Worm (Caenorhabditis elegans) whole organism, L1 larva: ENCODE data around the gene Y23B4A.1.

Experiments
- F16B12.6 ChIP-seq: fragments of 150-350 bp; optimal IDR thresholded peaks from 2 replicates; lab custom pipeline; 2014; ENCODE audit warnings: missing biosample characterization, missing genetic modification characterization
- aly-2 ChIP-seq: fragments of 150-350 bp; optimal IDR thresholded peaks from 2 replicates; lab custom pipeline; 2014; ENCODE audit warnings: missing biosample characterization, missing genetic modification characterization
- efl-1 ChIP-seq, 4 experiments: fragments of 150-350 bp; optimal IDR thresholded peaks in 3 of 4; peaks in 1 of 4; 1 replicate in 1 of 4; 2 replicates in 3 of 4; lab custom pipeline; 2014; ENCODE audit warnings: missing biosample characterization in 2 of 4, missing genetic modification characterization in 2 of 4, missing genetic modification reagents in 2 of 4
- efl-3 ChIP-seq: fragments of 200-800 bp; sonication (Bioruptor generic); optimal IDR thresholded peaks from 2 replicates; lab custom pipeline; 2018; ENCODE audit warnings: mild to moderate bottlenecking, missing genetic modification characterization, missing compliant biosample characterization
- jun-1 ChIP-seq: fragments of 150-350 bp; optimal IDR thresholded peaks from 2 replicates; lab custom pipeline; 2014; ENCODE audit warnings: missing biosample characterization, missing genetic modification reagents, missing genetic modification characterization
- lin-13 ChIP-seq: fragments of 150-350 bp; optimal IDR thresholded peaks from 2 replicates; lab custom pipeline; 2014; ENCODE audit warnings: missing biosample characterization, missing genetic modification reagents, missing genetic modification characterization
- lin-15B ChIP-seq: fragments of 150-350 bp; sonication (generic microtip); optimal IDR thresholded peaks from 3 replicates; lab custom pipeline; 2014; ENCODE audit warnings: missing biosample characterization, missing genetic modification characterization
- lin-35 ChIP-seq, 2 experiments: fragments of 150-350 bp; optimal IDR thresholded peaks; 2 replicates each; lab custom pipeline; 2014; ENCODE audit warnings: missing biosample characterization in 2 of 2, missing genetic modification characterization in 2 of 2, missing genetic modification reagents in 2 of 2
- lin-39 ChIP-seq: fragments of 150-350 bp; optimal IDR thresholded peaks from 2 replicates; lab custom pipeline; 2014; ENCODE audit warnings: missing biosample characterization, missing genetic modification reagents, missing genetic modification characterization
- nhr-237 ChIP-seq: fragments of 150-350 bp; optimal IDR thresholded peaks from 2 replicates; lab custom pipeline; 2014; ENCODE audit warnings: missing biosample characterization, missing genetic modification characterization
- pqm-1 ChIP-seq: sonication (generic microtip); optimal IDR thresholded peaks from 3 replicates; lab custom pipeline; 2017; ENCODE audit warnings: missing biosample characterization, missing genetic modification characterization
- zag-1 ChIP-seq: fragments of 150-350 bp; optimal IDR thresholded peaks from 2 replicates; lab custom pipeline; 2014; ENCODE audit warnings: missing biosample characterization, missing genetic modification characterization

DNA sequence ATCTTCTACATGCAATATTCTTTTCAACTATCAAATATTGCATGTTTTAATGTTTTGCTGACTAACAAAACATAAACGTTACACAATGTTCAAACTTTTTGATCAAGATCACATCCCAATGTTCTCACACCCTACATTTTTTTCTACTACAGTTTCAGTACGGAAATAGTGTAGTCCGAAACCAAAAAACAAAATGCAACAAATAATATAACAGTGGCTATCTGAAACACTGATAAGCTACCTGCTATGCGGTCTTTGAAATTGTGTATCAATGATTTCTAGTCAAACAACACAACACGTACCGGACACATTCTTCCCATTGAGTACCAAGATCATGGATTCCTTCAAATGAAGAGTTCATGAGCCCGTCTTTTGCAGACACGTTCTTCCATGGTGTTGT lies 24.1 kb upstream of the Y23B4A.1 start:
- TF ChIP-seq lin-39 (tag; lab: Kevin White, UChicago) (no peak), efl-3 (no peak), lin-35 (GFP tag; optimal IDR thresholded peaks at IDR 0.05; lab: Kevin White, UChicago) (no peak), aly-2 (tag; lab: Kevin White, UChicago) (no peak), jun-1 (no peak), F16B12.6 (tag; lab: Kevin White, UChicago) (no peak), efl-1 (optimal IDR thresholded peaks at IDR 0.05; lab: Kevin White, UChicago) (no peak), efl-1 (GFP tag; optimal IDR thresholded peaks at IDR 0.05 in 1 of 2; lab: Kevin White, UChicago) (no peak), zag-1 (tag; lab: Kevin White, UChicago) (no peak), pqm-1 (no peak), lin-15B (tag; lab: Kevin White, UChicago) (no peak), nhr-237 (no peak), lin-13 (GFP tag; lab: Kevin White, UChicago) (no peak)
